Fruit fly (Drosophila melanogaster): Measurements from ENCODE around the gene Irc.
A peak's percentile ranks its signal among the peaks of the same experiment; 100 is the strongest.
"Not testable (repeated sequence)": the region's sequence is repeated elsewhere in the genome, so short reads cannot be mapped to it uniquely, and the experiment has no call there.

The Irc gene

dm6 chr3R:16991781-16992180, 10.9 kb upstream of the Irc start, which contains the start of gene EMC2B (continued):
- peak; percentile 21 for TF ChIP-seq acj6 (GFP tag; optimal IDR thresholded peaks at IDR 0.05)
- TF ChIP-seq CG15336 (GFP tag; IDR thresholded peaks at IDR 0.05), result no peak
- TF ChIP-seq fkh (GFP tag; optimal IDR thresholded peaks at IDR 0.05), result no peak
- TF ChIP-seq Sox102F (GFP tag; optimal IDR thresholded peaks at IDR 0.05), result peak; percentile 47
- no peak for TF ChIP-seq CG9139 (GFP tag; optimal IDR thresholded peaks at IDR 0.05)
- TF ChIP-seq CG3032 (tag; optimal IDR thresholded peaks at IDR 0.05), result peak; percentile 47
- TF ChIP-seq CG4318 (GFP tag; optimal IDR thresholded peaks at IDR 0.05), result no peak
- TF ChIP-seq salr (GFP tag; optimal IDR thresholded peaks at IDR 0.05), result no peak
- TF ChIP-seq Ets96B (tag; optimal IDR thresholded peaks at IDR 0.05), result no peak
- peak; percentile 63 for TF ChIP-seq Ets21C (GFP tag; optimal IDR thresholded peaks at IDR 0.05)

- TF ChIP-seq Hr38 (GFP tag; optimal IDR thresholded peaks at IDR 0.05); CG11294 (GFP tag; IDR thresholded peaks at IDR 0.05); CG4318 (GFP tag; optimal IDR thresholded peaks at IDR 0.05): not testable (repeated sequence)
Measured at dm6 chr3R:16992716-16993115, 10.0 kb upstream of the Irc start, which contains the start of gene CG31274. Gene CG31274, plus strand, starts transcription at chr3R:16993016.

- TF ChIP-seq esn (GFP tag; optimal IDR thresholded peaks at IDR 0.05) (no peak), fkh (GFP tag; optimal IDR thresholded peaks at IDR 0.05) (peak; percentile 73), CG10631 (GFP tag; optimal IDR thresholded peaks at IDR 0.05) (peak; percentile 25), svp (GFP tag) (peak; percentile 67), dsx (GFP tag; optimal IDR thresholded peaks at IDR 0.05; ENCODE audit: poor library complexity, severe bottlenecking) (peak; percentile 8), Eip75B (GFP tag; optimal IDR thresholded peaks at IDR 0.05) (peak; percentile 44), CG11902 (GFP tag; optimal IDR thresholded peaks at IDR 0.05) (no peak), CG3032 (tag; optimal IDR thresholded peaks at IDR 0.05) (peak; percentile 54), lz (GFP tag; optimal IDR thresholded peaks at IDR 0.05) (peak; percentile 41)
Measured at dm6 chr3R:16996059-16996959, 6.4 kb upstream of the Irc start, which contains the start of the genes EMC2A and CG3534. Gene EMC2A, minus strand, starts transcription at chr3R:16996071. Gene CG3534, plus strand, starts transcription at chr3R:16996446.

dm6 chr3R:17003468-17003867, 793 bp downstream of the Irc start:
- TF ChIP-seq Met (GFP tag; optimal IDR thresholded peaks at IDR 0.05) (no peak), dac (GFP tag; optimal IDR thresholded peaks at IDR 0.05) (no peak), vri (GFP tag; optimal IDR thresholded peaks at IDR 0.05) (no peak), dsx (GFP tag; optimal IDR thresholded peaks at IDR 0.05; ENCODE audit: poor library complexity, severe bottlenecking) (no peak), CG6808 (GFP tag; optimal IDR thresholded peaks at IDR 0.05) (no peak), svp (GFP tag) (peak; percentile 39)

dm6 chr3R:17007336-17007735, 4.7 kb downstream of the Irc start:
- TF ChIP-seq CG8632 (GFP tag; optimal IDR thresholded peaks at IDR 0.05), result no peak
- no peak for TF ChIP-seq CG10631 (GFP tag; optimal IDR thresholded peaks at IDR 0.05)
- TF ChIP-seq Eip93F (GFP tag; optimal IDR thresholded peaks at IDR 0.05), result no peak
- no peak for TF ChIP-seq CG8319 (GFP tag; optimal IDR thresholded peaks at IDR 0.05)
- TF ChIP-seq Hr39 (GFP tag; optimal IDR thresholded peaks at IDR 0.05), result no peak
- TF ChIP-seq Lpt (GFP tag; optimal IDR thresholded peaks at IDR 0.05), result no peak
- TF ChIP-seq OdsH (GFP tag; optimal IDR thresholded peaks at IDR 0.05), result no peak
- no peak for TF ChIP-seq svp (GFP tag)
- no peak for TF ChIP-seq CG4318 (GFP tag; optimal IDR thresholded peaks at IDR 0.05)
- TF ChIP-seq CG16779 (tag; optimal IDR thresholded peaks at IDR 0.05), result no peak
- TF ChIP-seq Eip78C (GFP tag), result no peak
- no peak for TF ChIP-seq CG7368 (GFP tag; optimal IDR thresholded peaks at IDR 0.05)
- TF ChIP-seq Met (GFP tag; optimal IDR thresholded peaks at IDR 0.05), result no peak
- no peak for TF ChIP-seq esn (GFP tag; optimal IDR thresholded peaks at IDR 0.05)
- no peak for TF ChIP-seq CG3919 (GFP tag; optimal IDR thresholded peaks at IDR 0.05)
- no peak for TF ChIP-seq Smox (GFP tag; optimal IDR thresholded peaks at IDR 0.05)
- no peak for TF ChIP-seq CG6854 (GFP tag; optimal IDR thresholded peaks at IDR 0.05)
- no peak for TF ChIP-seq net (GFP tag; optimal IDR thresholded peaks at IDR 0.05)
